Fruit fly (Drosophila melanogaster): ENCODE results near the gene Pi4KIIIalpha.
"Not testable (repeated sequence)": the region's sequence is repeated elsewhere in the genome, so short reads cannot be mapped to it uniquely, and the experiment has no call there.

Pi4KIIIalpha gene

DNA sequence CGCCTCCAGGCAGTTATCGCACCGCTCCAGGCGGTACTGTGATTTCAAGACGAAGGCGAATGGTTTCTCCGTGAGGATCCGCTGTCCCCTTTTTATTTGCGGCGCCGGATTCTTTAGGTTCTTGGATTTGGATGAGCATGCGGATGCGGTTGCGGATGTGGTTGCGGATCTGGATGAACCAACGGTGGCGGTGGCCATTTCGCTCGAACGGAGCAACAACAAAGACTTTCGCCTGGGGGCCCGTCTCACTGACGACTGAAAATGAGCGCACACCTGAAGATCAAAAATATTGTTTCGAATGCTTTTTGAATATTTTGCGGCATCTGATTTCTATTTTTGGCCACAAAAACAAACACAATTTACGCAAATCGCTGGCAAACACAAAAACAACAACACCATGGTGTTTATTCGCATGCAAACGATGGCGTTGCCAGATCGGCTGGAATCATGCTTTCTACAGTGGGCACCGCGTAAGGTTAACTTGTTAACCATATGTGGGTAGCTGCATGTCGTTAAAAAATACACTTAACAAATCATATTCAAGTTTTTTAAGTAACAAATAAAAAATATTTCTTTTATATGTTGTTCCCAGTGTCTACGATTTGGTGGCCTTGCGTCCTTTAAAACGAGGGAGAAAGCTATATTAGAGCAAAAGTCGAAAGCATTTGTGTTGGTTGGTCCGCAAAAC is 16.0 kb upstream of the Pi4KIIIalpha start, which contains the start of gene Smyd3:
Gene Smyd3 (minus strand): TSS at position 407 of the 688 bp plus-strand sequence.
- peak; percentile 74 for TF ChIP-seq noc (tag; optimal IDR thresholded peaks at IDR 0.05)

DNA sequence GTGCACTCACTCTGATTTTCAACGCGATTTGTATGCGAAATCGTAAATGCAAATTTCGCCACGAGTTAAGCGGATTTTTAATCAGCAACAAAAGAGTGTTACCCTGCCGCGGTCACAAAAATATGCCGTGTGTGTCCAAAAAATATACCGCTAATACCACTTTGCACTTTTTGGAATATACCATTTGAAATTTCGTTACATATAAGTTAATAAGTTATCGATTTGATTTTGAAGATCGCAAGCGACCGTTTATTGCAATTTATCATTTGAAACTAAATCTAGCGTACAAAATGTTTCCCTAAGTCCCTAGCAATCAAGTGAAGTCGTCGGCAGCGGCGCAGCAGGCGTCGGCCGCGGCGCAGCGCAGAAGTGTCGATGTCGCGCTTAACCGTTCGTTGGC is 14.4 kb upstream of the Pi4KIIIalpha start, which contains the start of gene eIF3g1:
Gene eIF3g1 (minus strand): TSS at position 101 of the 400 bp plus-strand sequence.
- TF ChIP-seq noc (tag; optimal IDR thresholded peaks at IDR 0.05) = not testable (repeated sequence)

DNA sequence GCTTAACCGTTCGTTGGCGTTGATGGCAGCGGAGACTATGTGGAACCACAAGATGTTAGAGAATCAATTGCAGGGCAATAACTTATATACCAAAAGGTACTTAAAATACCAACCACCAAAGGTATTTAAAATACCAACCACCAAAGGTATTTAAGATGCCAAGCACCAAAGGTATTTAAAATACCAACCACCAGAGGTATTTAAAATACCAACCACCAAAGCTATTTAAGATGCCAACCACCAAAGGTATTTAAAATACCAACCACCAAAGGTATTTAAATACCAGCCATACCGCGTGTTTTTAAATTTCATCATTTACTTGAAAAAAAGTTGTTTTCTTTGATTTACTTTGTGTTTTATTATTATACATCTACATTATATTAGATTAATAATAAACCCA is 7.2 kb upstream of the Pi4KIIIalpha start:
- TF ChIP-seq noc (tag; optimal IDR thresholded peaks at IDR 0.05) = no peak

DNA sequence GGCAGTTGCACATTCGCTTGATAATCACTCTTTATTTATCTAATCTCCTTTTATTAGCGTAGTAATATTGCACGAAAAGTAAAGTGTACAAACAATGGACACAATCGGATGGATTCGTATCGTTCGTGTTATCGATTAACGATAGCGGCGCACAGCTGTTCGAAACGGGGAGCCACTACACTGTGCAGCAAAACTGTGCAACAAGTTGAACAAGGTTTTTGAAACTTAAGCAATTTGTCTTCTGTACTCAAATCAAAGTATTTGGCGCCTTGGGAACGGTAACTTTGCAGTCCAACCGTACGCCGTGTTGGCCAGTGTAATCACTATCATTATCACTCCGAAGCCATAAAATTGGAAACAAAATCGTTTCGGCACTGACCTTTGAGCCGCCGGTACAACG is 5.0 kb upstream of the Pi4KIIIalpha start, which contains the start of the genes Tsp3A and Seipin:
Gene Tsp3A (minus strand): TSS at position 88 of the 400 bp plus-strand sequence.
Gene Seipin (plus strand): TSS at position 149 of the 400 bp plus-strand sequence.
- peak; percentile 89 for TF ChIP-seq noc (tag; optimal IDR thresholded peaks at IDR 0.05)

DNA sequence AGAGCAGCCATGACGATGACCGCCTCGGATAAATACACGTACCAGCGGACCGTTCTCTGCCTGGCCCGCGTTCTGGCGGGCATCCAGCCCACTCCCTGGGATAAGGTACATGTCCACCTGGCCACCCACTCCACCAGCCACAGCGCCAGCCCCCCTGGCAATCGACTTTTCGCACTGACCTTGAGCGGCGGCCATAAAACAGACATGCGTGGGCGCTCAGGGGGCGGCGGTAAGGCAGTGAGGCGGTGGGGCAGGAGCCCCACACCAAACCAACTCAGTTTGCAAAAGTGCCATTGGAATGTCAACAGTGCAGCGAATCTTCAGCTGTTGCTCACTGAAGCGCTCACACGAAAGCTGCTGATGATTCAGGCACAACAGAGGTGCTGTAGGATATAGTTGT is 405 bp downstream of the Pi4KIIIalpha start:
- no peak for TF ChIP-seq noc (tag; optimal IDR thresholded peaks at IDR 0.05)

DNA sequence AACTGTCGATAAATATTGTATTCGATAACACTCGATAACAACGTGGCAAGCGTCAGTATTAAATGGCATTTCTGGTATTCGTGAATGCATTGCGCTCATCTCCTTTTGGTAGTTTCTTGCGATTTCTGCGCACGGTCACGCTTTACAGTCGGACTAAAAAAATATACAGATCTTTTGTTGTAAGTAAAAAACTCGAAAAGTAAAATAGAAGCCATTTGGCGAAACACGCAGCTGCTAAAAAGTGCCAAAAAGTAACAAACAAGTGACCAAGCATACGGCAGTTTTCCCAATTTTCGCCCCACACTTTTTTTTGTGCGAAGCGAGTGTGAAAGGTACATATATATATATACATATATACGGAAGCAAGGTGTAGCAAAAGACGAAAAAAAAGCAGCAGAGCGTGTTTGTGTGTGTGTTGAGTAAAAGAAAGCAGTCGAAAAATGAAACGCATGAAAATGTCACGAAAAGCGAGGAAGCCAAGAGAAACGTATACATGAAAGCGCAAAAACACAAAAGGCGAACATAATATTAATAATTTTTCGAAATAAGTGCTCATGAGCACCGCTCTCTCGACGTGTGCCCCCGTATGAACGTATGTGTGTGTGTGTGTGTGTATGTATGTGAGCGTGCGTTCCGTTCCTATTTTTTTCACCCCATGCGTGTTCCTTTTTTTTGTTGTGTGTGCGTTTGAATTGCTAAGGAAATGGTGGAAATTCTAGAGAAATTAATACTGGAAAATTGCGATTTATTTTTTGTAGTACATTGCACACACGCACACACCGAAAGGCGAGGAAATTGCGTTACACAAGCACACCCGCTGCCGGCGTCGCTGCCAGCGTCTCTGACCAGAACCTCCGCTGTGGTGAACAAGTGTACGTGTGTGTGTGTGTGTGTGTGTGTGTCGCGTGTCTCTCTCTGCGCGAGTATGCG is 9.5 kb downstream of the Pi4KIIIalpha start, which contains the start of gene sgg:
Gene sgg (plus strand): TSS at position 106 of the 930 bp plus-strand sequence.
- TF ChIP-seq noc (tag; optimal IDR thresholded peaks at IDR 0.05) = no peak

DNA sequence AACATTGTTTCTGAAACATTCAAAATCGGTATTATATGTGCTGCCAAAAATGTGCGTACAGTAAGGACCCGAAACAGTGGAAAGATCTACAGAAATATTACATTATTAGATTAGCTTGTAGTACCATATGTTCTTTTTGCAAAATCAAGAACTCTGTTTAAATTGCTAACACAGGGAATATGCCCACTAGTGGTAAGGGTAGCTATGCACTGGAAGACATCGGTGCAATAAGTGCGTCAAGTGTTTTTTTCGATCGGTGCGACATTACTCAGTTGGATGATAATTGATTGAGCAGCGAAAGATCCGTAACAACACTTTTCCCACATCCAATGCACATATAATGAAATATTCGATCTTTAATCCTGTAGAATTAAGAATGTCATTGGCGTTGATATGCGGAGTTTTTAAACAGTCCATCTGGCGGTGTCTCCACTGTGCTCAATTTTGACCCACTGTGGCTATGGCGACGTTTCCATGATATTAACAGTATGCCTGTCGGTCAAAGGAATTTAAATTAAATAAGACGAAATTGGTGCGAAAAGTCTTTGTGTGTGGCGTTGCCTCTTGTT is 10.6 kb downstream of the Pi4KIIIalpha start:
- TF ChIP-seq noc (tag; optimal IDR thresholded peaks at IDR 0.05) = no peak

DNA sequence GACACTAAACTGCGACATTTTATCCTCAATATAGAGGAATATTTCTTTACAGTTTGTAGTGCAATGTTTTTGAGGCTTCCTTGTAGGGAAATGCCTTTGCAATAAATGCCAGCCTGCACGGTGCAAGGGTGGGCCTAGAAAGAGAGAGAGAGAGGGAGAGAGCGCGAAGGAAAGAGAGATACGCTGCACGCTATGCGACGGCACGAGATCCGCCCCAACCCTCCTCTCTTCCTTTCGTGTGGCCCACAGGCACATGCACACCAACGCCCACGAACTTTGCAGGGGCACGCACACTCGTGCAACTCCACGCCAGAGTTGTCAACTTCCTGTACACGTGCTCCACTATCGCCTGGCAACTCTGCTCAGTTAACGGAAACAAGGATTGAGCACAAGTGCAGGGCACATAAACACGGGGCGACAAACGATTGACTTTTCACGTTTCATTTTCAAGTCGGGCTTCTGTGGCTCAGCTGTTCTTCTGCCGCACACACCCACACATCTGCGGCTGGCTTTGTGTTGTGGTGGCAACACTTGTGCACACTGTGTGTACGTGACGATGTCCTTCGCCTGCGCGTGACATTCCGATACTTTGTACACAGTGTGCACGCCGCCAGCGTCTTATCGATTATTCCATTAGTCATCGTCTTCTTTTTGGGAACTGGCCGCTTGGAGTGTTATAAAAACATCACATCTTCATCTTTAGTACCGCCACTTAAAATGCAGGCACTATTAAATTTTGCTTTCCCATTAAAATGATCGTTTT is 11.5 kb downstream of the Pi4KIIIalpha start:
- TF ChIP-seq noc (tag; optimal IDR thresholded peaks at IDR 0.05) = no peak

DNA sequence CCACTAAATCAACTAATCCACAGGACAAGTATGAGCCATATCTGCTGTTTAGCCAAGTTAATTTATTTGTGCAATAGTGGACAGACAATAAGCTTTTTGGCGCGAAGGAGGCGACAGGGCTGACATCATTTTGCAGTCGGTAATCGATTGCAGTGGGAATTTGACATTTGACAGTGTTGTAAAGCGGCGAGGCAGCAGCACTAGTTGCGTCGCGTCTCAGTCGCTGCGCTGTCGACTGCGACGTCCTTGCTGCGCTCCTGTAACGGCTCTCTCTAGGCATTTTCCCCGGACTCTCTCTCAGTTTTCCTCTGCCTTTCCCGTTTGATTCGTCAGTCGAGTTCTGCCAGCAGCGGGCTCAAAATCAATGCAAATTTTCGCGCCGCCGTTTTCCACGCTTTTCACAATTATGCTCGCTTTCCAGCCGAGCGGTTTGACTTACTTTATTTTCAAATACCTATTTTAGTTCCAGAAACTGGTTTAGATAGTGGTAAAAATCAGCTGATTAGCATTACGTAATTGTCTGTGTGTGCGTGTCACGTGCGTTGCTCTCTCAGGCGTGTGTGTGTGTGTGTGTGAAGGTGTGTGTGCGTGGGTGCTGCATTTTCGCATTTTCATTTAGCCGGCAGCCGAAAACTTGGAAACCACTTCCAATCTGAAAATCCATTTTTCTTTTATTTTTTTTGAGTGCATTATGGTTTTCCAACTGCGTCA is 12.4 kb downstream of the Pi4KIIIalpha start:
- no peak for TF ChIP-seq noc (tag; optimal IDR thresholded peaks at IDR 0.05)

DNA sequence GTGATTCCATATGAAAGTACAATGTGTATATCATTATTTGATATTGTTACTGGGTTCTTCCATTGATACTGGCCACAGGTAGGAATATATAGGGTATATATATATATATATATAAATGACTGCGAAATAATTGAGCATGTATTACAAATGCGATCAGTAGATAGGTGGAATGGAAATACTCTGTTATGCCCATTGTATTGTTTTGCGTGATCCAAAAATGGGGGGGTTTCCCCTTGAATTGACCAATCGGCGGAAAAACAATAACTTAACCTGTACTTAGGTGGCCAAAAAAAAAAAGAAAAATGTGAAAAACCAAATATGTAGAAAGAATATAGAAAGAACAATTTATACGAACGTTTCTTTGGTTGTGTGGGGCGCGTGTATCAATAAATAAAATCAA is 13.3 kb downstream of the Pi4KIIIalpha start:
- TF ChIP-seq noc (tag; optimal IDR thresholded peaks at IDR 0.05) = no peak

DNA sequence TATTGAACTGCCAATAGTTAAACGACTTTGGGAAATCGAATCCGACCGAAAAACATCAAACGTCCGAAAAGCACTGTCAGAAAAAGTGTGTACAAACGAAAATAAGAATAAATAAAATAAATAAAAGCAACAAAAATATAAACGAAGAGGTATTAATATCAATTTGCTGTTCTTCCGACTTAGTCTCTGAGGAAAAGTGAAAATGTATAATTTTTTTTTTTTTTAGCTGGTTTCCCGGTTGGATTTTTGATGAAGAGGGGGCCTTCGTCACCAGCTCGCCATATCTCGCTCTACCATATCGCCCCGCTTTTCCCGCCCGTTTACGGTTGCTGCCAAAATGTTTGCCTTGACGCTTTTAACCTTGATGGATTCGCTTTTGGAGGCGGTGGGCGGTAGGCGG is 14.0 kb downstream of the Pi4KIIIalpha start:
- TF ChIP-seq noc (tag; optimal IDR thresholded peaks at IDR 0.05) = peak; percentile 3

DNA sequence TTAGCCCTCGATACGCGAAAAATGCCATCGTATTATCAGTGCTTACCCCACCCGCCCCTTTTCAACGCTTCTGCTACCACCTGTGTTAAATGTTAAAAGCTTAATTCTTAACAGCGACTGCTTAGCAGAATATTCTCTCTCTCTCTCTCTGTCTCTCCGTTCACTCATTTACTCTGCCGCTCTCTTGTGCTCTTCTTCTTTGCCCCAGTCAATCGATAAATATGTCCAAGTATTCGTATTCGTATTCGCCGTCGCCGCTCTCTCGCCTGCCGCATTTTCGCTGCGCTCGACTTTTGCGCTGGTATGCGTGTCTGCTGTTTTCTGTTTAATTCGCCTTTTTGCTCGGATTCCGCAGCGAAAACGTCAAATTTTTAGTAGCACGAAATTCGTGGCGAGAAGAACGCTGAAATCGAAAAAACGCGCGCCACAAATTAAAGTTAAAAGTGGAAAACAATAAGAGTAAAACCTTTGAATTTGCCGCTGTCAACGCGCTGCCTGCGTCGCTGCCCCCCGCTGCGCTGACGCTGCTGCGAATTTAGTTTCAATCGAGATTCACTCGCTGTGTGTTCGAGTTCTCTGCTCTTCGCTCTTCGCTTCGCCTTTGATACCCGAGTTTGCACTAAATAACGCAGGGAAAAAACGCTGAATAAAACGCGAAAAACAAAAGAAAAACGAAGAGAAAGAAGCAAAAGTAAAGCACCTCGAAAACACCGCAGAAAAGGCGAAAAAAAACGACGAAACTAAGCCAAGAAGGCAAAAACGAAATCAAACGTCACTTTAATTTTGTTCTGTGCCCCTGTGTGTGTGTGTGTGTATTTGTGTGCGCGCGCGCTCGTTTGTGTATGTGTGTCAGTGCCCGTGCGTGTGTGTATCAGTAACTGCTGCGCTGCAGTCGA is 18.1 kb downstream of the Pi4KIIIalpha start:
- no peak for TF ChIP-seq noc (tag; optimal IDR thresholded peaks at IDR 0.05)

DNA sequence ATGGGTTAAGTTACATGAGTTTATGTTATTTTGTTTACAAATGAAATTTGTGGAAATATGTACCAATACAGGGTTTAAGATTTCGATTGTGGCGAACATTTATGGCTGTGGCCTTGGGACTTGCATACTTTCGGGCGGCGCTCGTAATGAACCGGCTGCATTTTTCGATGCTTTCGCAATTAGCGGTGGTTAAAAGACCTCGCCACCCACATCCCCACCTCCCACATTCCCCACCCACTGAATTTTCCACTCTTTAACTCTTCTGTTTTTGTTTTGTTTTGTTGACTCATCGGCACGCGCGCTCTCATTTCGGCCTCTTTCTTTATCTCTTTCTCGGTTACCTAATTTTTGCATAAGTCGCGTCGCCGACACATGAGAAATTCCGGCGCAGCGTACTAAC is 21.0 kb downstream of the Pi4KIIIalpha start:
- TF ChIP-seq noc (tag; optimal IDR thresholded peaks at IDR 0.05) = no peak
